Fruit fly (Drosophila melanogaster) whole organism, pupa: Measurements from ENCODE around the gene CG16700.

Experiments used
- CG10348 ChIP-seq: fragments of 200-800 bp; sonication (Bioruptor generic); IDR thresholded peaks from 2 replicates; pipeline ENCODE4 v1.3.6; 2022; ENCODE audit warnings: missing biosample characterization, missing genetic modification characterization
- CG12605 ChIP-seq: fragments of 200-800 bp; sonication (Bioruptor generic); IDR thresholded peaks from 2 replicates; pipeline ENCODE4 v1.3.6; 2022; ENCODE audit warnings: missing biosample characterization, missing genetic modification characterization
- CG13204 ChIP-seq: fragments of 200-800 bp; sonication (Bioruptor generic); optimal IDR thresholded peaks from 2 replicates; lab custom pipeline; 2018; ENCODE audit warnings: missing biosample characterization, mild to moderate bottlenecking, missing genetic modification characterization, moderate library complexity
- CG14655 ChIP-seq: fragments of 200-800 bp; sonication (Bioruptor generic); optimal IDR thresholded peaks from 3 replicates; lab custom pipeline; 2017; ENCODE audit warnings: mild to moderate bottlenecking, missing biosample characterization, missing genetic modification reagents, missing genetic modification characterization
- CG15710 ChIP-seq: fragments of 200-800 bp; sonication (Bioruptor generic); optimal IDR thresholded peaks from 2 replicates; lab custom pipeline; 2018; ENCODE audit warnings: missing biosample characterization, mild to moderate bottlenecking, missing genetic modification characterization, moderate library complexity
- CG34367 ChIP-seq: fragments of 200-800 bp; sonication (Bioruptor generic); optimal IDR thresholded peaks from 2 replicates; lab custom pipeline; 2018; ENCODE audit warnings: missing biosample characterization, mild to moderate bottlenecking, missing genetic modification characterization
- CG8159 ChIP-seq: fragments of 200-800 bp; sonication (Bioruptor generic); optimal IDR thresholded peaks from 3 replicates; lab custom pipeline; 2018; ENCODE audit warnings: missing biosample characterization, mild to moderate bottlenecking, missing genetic modification characterization, moderate library complexity
- CG8301 ChIP-seq: fragments of 200-800 bp; sonication (Bioruptor generic); optimal IDR thresholded peaks from 2 replicates; lab custom pipeline; 2018; ENCODE audit warnings: missing biosample characterization, mild to moderate bottlenecking, missing genetic modification characterization
- CG9948 ChIP-seq: fragments of 200-800 bp; sonication (Bioruptor generic); optimal IDR thresholded peaks from 2 replicates; lab custom pipeline; 2018; ENCODE audit warnings: missing biosample characterization, mild to moderate bottlenecking, missing genetic modification characterization, moderate library complexity
- EcR ChIP-seq: fragments of 200-800 bp; sonication (Bioruptor generic); optimal IDR thresholded peaks from 3 replicates; lab custom pipeline; 2019; ENCODE audit warnings: missing biosample characterization, missing genetic modification characterization, mild to moderate bottlenecking, moderate library complexity, missing genetic modification reagents
- Pif1B ChIP-seq: fragments of 200-800 bp; sonication (Bioruptor generic); optimal IDR thresholded peaks from 3 replicates; lab custom pipeline; 2016; ENCODE audit warnings: missing biosample characterization, missing genetic modification characterization
- Snoo ChIP-seq: fragments of 200-800 bp; sonication (Bioruptor generic); optimal IDR thresholded peaks from 3 replicates; lab custom pipeline; 2017; ENCODE audit warnings: missing biosample characterization, mild to moderate bottlenecking, missing genetic modification characterization, inconsistent platforms
- gl ChIP-seq: fragments of 200-800 bp; sonication (Bioruptor generic); optimal IDR thresholded peaks from 2 replicates; lab custom pipeline; 2018; ENCODE audit warnings: missing biosample characterization, mild to moderate bottlenecking, missing genetic modification characterization
- rn ChIP-seq: fragments of 200-800 bp; sonication (Bioruptor generic); IDR thresholded peaks from 2 replicates; pipeline ENCODE4 v1.3.6; 2022; ENCODE audit warnings: missing biosample characterization, missing genetic modification characterization

- TF ChIP-seq Snoo (tag; lab: Kevin White, UChicago) (no peak), CG34367 (tag; lab: Kevin White, UChicago) (no peak), CG9948 (tag; lab: Kevin White, UChicago) (no peak), CG14655 (GFP tag; lab: Kevin White, UChicago) (no peak), CG13204 (GFP tag; lab: Kevin White, UChicago) (no peak), EcR (GFP tag; lab: Kevin White, UChicago) (no peak), CG15710 (no peak), CG10348 (no peak), CG8159 (tag; lab: Kevin White, UChicago) (no peak), CG8301 (tag; lab: Kevin White, UChicago) (no peak), Pif1B (no peak), CG12605 (GFP tag; lab: Robert Waterston, UW) (peak; percentile 19; the same call in 1 of the 2 replicates), rn (GFP tag; lab: Robert Waterston, UW) (no peak), gl (tag; lab: Kevin White, UChicago) (no peak)
Observed at dm6 chrX:17077290-17078138, 14.1 kb upstream of the CG16700 start, which contains the start of gene wcy.
